Worm (Caenorhabditis elegans): Measurements from ENCODE around the gene fipr-2.
A peak's percentile ranks its signal among the peaks of the same experiment; 100 is the strongest.

Gene fipr-2

DNA sequence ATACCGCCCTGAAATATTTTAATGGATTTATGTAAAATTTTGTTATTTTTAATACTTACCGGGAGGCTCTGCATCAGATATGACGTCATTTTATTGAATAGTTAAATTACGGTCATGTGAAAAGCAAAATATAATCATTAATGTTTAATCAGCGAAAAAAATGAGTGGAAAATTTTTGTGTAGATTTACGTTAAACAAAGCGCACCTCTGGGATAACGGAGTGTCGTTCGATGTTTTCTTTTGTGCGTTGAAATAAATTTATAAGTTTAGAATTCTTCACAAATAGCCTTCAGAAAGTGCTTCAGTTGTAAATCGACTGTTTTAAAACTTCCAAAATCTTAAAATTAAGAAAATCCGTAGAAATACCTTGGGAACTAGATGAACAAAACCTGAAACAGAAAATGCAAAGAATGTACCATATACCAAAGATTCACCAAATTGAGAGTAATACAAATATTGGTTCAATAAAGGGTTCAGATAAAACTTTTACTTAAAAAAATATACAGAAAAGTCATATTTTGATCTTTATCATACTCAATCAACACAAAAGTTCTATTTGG, 35.6 kb downstream of the fipr-2 start, which contains the start of the genes K01D12.20 and miga-1:
Gene K01D12.20 (minus strand): TSS at position 138 of the 560 bp plus-strand sequence.
Gene miga-1 (minus strand): TSS at position 183 of the 560 bp plus-strand sequence.
- peak; percentile 71 for TF ChIP-seq zip-8 (tag; optimal IDR thresholded peaks at IDR 0.05)
- TF ChIP-seq sptf-1 (tag; optimal IDR thresholded peaks at IDR 0.05): no peak

DNA sequence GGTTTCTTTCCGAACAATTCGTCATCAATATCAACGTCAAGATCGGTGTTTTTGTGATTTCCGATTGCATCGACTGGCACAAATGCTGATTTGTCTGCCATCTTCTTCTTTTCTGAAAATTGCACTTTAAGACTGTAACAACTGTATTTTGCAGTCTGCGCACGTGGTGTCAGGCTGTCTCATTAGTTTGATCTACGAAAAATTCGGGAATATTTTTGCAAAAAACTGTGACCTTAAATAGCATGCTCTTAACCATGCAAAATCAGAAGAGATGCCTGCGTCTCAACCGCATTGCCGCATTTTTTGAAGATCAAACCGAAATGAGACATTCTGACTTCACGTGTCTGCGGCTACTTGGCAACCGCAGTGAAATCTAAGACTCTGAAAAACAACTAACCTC, 36.2 kb downstream of the fipr-2 start, which contains the start of gene K01D12.7:
Gene K01D12.7 (minus strand): TSS at position 101 of the 400 bp plus-strand sequence.
- no peak for TF ChIP-seq sem-2 (GFP tag; optimal IDR thresholded peaks at IDR 0.05)
- TF ChIP-seq snpc-4 (tag; optimal IDR thresholded peaks at IDR 0.05): no peak
- no peak for TF ChIP-seq lsy-2 (tag; optimal IDR thresholded peaks at IDR 0.05)
- TF ChIP-seq pha-4 (tag; optimal IDR thresholded peaks at IDR 0.05): no peak
- no peak for TF ChIP-seq zip-8 (tag; optimal IDR thresholded peaks at IDR 0.05)
- TF ChIP-seq nhr-76 (tag; optimal IDR thresholded peaks at IDR 0.05): no peak
- no peak for TF ChIP-seq hlh-1 (tag; optimal IDR thresholded peaks at IDR 0.05)
- no peak for TF ChIP-seq M03D4.4 (tag; optimal IDR thresholded peaks at IDR 0.05)
- TF ChIP-seq ztf-11 (tag; optimal IDR thresholded peaks at IDR 0.05): no peak
- no peak for TF ChIP-seq unc-39 (tag; optimal IDR thresholded peaks at IDR 0.05)
- no peak for TF ChIP-seq lin-13 (tag; optimal IDR thresholded peaks at IDR 0.05)
- no peak for TF ChIP-seq tbx-8 (GFP tag; optimal IDR thresholded peaks at IDR 0.05)
- no peak for TF ChIP-seq sptf-1 (tag; optimal IDR thresholded peaks at IDR 0.05)

DNA sequence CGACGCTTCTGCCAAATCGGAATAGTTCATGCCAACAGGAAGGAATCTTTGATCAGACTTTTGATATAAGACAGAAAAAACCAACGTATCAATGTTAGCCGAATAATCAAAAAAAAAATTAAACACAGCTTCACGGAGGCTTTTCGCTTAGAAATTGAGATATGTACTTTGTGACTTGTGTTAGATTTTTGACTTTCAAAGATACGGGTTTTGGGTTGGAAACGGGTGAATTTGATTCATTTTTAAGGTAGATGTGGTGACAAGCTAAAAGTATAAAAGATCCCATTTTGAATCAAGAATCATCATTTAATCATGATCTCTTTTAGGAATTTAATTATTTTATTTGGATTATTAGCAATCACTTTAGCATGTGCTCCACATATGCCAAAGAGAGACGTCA, 37.2 kb downstream of the fipr-2 start, which contains the start of gene K01D12.8:
Gene K01D12.8 (plus strand): TSS at position 301 of the 400 bp plus-strand sequence.
- no peak for TF ChIP-seq mab-5 (tag; optimal IDR thresholded peaks at IDR 0.05)
- no peak for TF ChIP-seq lin-13 (tag; optimal IDR thresholded peaks at IDR 0.05)
- no peak for TF ChIP-seq hlh-1 (tag; optimal IDR thresholded peaks at IDR 0.05)
- no peak for TF ChIP-seq sem-2 (GFP tag; optimal IDR thresholded peaks at IDR 0.05)
- no peak for TF ChIP-seq ceh-43 (GFP tag; optimal IDR thresholded peaks at IDR 0.05)
- no peak for TF ChIP-seq unc-62 (GFP tag; optimal IDR thresholded peaks at IDR 0.05)
- TF ChIP-seq zip-8 (tag; optimal IDR thresholded peaks at IDR 0.05): no peak
- no peak for TF ChIP-seq mep-1 (tag; optimal IDR thresholded peaks at IDR 0.05)
- TF ChIP-seq ceh-83 (GFP tag; optimal IDR thresholded peaks at IDR 0.05): no peak
- no peak for TF ChIP-seq flh-1 (GFP tag; optimal IDR thresholded peaks at IDR 0.05)
- TF ChIP-seq elt-1 (tag; optimal IDR thresholded peaks at IDR 0.05; ENCODE audit: borderline replicate concordance, insufficient read depth): no peak
- no peak for TF ChIP-seq ham-2 (GFP tag; optimal IDR thresholded peaks at IDR 0.05)
- TF ChIP-seq cnd-1 (tag; optimal IDR thresholded peaks at IDR 0.05): no peak
- no peak for TF ChIP-seq elt-3 (tag; optimal IDR thresholded peaks at IDR 0.05)

DNA sequence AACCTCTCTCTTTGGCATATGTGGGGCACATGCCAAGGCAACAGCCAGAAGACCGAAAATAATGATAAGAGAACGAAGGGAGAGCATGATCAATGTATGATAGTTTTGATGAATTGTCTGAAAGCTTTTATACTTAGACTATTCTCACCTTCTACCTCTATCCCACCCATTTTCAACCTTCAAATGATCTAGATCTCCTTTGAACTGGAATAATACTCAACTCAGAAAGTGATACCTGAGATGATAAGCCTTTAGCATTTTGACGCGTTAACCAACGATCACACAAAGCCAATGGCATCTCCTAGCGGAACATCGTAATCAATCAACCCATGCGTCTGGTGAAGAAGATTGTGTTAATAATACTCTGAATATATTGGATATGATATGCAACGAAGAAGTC, 39.4 kb downstream of the fipr-2 start, which contains the start of gene K01D12.9:
Gene K01D12.9 (minus strand): TSS at position 101 of the 400 bp plus-strand sequence.
- TF ChIP-seq sptf-1 (tag; optimal IDR thresholded peaks at IDR 0.05): no peak
- no peak for TF ChIP-seq unc-120 (tag; optimal IDR thresholded peaks at IDR 0.05; ENCODE audit: poor library complexity, severe bottlenecking)
- no peak for TF ChIP-seq drap-1 (GFP tag; optimal IDR thresholded peaks at IDR 0.05)
- TF ChIP-seq sem-2 (GFP tag; optimal IDR thresholded peaks at IDR 0.05): no peak
- no peak for TF ChIP-seq ham-2 (GFP tag; optimal IDR thresholded peaks at IDR 0.05)
- TF ChIP-seq blmp-1 (tag; optimal IDR thresholded peaks at IDR 0.05): no peak

DNA sequence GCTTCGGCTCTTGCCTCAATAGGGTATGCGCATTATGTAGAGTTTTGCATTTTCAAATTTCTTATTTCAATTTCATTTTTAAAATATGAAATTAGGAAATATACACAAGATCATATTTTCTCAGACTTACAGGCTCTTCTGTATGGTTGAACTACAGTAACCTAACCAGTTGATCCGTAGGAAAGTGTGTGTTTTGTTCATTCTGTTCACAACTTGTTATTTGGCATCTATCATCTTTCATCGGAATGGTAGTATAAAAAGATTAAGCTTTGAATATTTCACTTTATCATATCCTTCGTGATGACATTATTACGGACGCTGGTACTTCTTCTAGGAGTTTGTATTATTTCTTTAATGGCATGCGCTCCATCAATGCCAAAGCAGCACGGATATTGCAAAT, 40.8 kb downstream of the fipr-2 start, which contains the start of gene K01D12.10:
Gene K01D12.10 (plus strand): TSS at position 301 of the 400 bp plus-strand sequence.
- TF ChIP-seq elt-1 (tag; optimal IDR thresholded peaks at IDR 0.05; ENCODE audit: borderline replicate concordance, insufficient read depth) (no peak), nhr-76 (tag; optimal IDR thresholded peaks at IDR 0.05) (no peak), nhr-2 (tag; optimal IDR thresholded peaks at IDR 0.05) (no peak), nhr-28 (tag; optimal IDR thresholded peaks at IDR 0.05) (no peak), M03D4.4 (tag; optimal IDR thresholded peaks at IDR 0.05) (no peak), tbx-8 (GFP tag; optimal IDR thresholded peaks at IDR 0.05) (no peak), mep-1 (tag; optimal IDR thresholded peaks at IDR 0.05) (no peak), unc-39 (tag; optimal IDR thresholded peaks at IDR 0.05) (no peak), bed-3 (GFP tag; optimal IDR thresholded peaks at IDR 0.05) (no peak), sptf-1 (tag; optimal IDR thresholded peaks at IDR 0.05) (no peak), pha-4 (tag; optimal IDR thresholded peaks at IDR 0.05) (no peak), unc-62 (GFP tag; optimal IDR thresholded peaks at IDR 0.05) (no peak), ceh-83 (GFP tag; optimal IDR thresholded peaks at IDR 0.05) (no peak), ztf-11 (tag; optimal IDR thresholded peaks at IDR 0.05) (no peak), hlh-1 (tag; optimal IDR thresholded peaks at IDR 0.05) (no peak), flh-1 (GFP tag; optimal IDR thresholded peaks at IDR 0.05) (no peak)

Data from whole organism, mixed stage, embryonic.